Fruit fly (Drosophila melanogaster): ENCODE measurements around the gene CG33191.

CG33191 gene

DNA sequence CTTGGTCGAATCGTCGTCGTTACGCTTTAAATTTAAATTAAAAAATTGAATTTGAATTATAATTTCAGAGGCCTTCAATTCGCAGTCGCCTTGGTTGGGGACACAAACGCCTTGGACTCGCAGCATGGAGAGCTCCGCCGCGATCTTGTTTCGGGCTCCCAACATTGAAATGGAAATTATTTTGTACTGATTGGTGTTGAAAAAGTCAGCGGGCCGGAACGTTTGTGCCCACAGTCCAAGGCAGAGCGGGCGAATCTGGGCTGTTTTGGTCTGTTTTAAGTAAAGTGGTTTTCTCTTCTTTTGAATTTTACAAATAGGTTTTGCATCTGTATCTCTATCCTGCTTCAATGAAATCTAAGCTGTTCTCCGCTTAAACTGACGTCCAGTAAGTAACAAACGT lies 35.4 kb upstream of the CG33191 start:
- TF ChIP-seq woc (GFP tag; optimal IDR thresholded peaks at IDR 0.05) = no peak

DNA sequence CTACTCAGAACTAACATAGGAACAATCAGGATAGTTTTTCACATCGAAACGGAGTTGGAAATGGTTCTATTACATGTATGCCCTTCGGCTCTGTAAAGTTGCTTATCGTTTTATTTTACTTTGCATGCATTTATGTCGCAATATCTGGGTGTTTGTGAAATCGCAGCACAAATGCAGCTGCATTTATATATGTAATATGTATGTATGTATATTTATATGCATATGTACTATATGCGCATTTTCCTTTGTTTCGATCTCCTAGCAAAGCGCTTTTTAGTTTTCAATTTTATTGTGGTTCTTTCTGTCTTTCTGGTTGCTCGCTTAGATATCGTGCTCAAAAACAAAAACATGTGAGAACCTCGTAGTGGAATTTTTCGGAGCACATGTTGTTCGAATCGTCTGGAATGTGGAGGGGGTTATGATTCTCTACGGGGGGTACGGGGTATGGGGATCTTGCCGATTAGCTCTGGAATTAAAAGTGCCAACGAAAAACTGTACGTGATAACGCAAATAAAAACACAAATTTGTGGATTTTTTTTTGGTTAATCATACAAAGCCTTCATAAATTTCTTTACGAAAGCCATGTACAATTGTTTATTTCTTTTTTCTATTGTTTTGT lies 34.4 kb upstream of the CG33191 start:
- TF ChIP-seq rgr (GFP tag; optimal IDR thresholded peaks at IDR 0.05) = no peak
- TF ChIP-seq Rel (GFP tag; optimal IDR thresholded peaks at IDR 0.05) = no peak
- TF ChIP-seq Rel (tag; optimal IDR thresholded peaks at IDR 0.05) = peak; percentile 59
- peak; percentile 1 for TF ChIP-seq Sp1 (GFP tag; optimal IDR thresholded peaks at IDR 0.05)

DNA sequence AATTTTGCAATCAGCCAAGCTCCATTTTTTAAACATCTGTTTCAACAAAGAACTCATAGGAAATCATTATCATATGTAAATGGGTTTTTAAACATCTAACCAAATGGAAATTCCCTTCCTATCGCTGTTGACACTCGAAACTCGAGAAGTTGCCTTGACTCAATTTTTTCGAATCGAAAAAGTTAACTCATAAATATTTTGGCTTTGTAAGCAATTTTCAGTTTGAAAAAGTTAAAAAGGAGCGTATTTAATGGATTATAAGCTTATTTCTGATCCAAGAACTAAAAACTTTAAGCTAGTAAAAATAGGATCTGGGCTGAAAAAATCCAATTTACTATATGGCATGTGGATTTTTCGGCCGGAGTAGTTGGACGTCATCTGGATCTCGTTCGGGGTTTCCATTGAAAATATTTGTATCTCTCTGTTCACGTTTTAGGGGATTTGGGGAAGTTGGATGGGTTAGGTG lies 33.5 kb upstream of the CG33191 start, which contains the start of gene CG9837:
TSS of gene CG9837 (minus strand) at position 416 of the 466 bp plus-strand sequence.
- TF ChIP-seq psq (GFP tag; optimal IDR thresholded peaks at IDR 0.05) (no peak), tai (GFP tag; optimal IDR thresholded peaks at IDR 0.05) (no peak), brk (GFP tag; optimal IDR thresholded peaks at IDR 0.05) (no peak)

DNA sequence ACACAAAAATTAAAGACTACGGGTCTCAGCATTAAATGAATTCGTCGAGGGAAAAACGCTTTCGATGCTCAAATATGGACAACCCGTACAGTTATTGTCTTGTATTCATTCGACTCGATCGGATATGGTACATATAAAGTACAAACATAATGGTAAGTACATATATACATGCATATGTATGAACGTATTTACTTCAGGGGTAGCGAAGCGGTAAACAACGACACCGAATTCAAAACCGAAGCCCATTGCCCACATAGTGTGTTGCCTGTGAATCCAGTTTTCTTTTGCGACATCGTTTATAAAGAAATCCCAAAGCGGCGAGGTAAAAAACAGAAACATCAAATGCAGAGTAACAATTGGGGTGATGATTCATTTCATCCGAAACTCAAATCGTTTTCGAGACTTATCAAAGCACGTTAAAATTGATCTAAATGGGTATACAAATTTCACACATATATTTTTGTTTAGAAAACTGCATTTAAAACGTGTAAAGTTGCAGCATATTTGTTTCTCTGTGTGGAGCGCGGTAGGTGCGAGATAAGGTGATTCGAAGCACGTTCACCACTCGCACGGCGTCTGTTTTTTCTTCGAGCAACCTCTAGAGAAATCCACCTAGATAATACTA lies 32.7 kb upstream of the CG33191 start:
- TF ChIP-seq sage (GFP tag; optimal IDR thresholded peaks at IDR 0.05) (peak; percentile 12), Vsx2 (GFP tag; optimal IDR thresholded peaks at IDR 0.05; ENCODE audit: partially characterized antibody) (no peak), psq (GFP tag; optimal IDR thresholded peaks at IDR 0.05) (peak; percentile 34), ey (GFP tag; optimal IDR thresholded peaks at IDR 0.05) (peak; percentile 54), Hr78 (GFP tag; optimal IDR thresholded peaks at IDR 0.05) (no peak), pan (optimal IDR thresholded peaks at IDR 0.05) (no peak), Myc (optimal IDR thresholded peaks at IDR 0.05) (no peak), tai (GFP tag; optimal IDR thresholded peaks at IDR 0.05) (no peak), brk (GFP tag; optimal IDR thresholded peaks at IDR 0.05) (no peak), OdsH (GFP tag; optimal IDR thresholded peaks at IDR 0.05) (peak; percentile 32), dl (GFP tag; optimal IDR thresholded peaks at IDR 0.05; ENCODE audit: insufficient read depth in 1 of 2, partially characterized antibody in 2 of 2) (no peak), Jra (GFP tag; optimal IDR thresholded peaks at IDR 0.05) (no peak), fru (GFP tag; optimal IDR thresholded peaks at IDR 0.05) (peak; percentile 72), rgr (GFP tag; optimal IDR thresholded peaks at IDR 0.05) (peak; percentile 53), jim (GFP tag; optimal IDR thresholded peaks at IDR 0.05) (no peak), Hnf4 (GFP tag; optimal IDR thresholded peaks at IDR 0.05) (peak; percentile 18), lola (GFP tag; optimal IDR thresholded peaks at IDR 0.05) (no peak), h (GFP tag; optimal IDR thresholded peaks at IDR 0.05) (peak; percentile 65), dmrt93B (GFP tag; optimal IDR thresholded peaks at IDR 0.05) (no peak), Abd-B (GFP tag; optimal IDR thresholded peaks at IDR 0.05) (no peak), CG32264 (GFP tag; optimal IDR thresholded peaks at IDR 0.05) (peak; percentile 22), dsf (GFP tag; optimal IDR thresholded peaks at IDR 0.05; ENCODE audit: borderline replicate concordance) (no peak), woc (GFP tag; optimal IDR thresholded peaks at IDR 0.05) (peak; percentile 53), Sp1 (GFP tag; optimal IDR thresholded peaks at IDR 0.05) (no peak), Hr83 (GFP tag; optimal IDR thresholded peaks at IDR 0.05; ENCODE audit: poor library complexity, severe bottlenecking) (no peak), Dif (GFP tag; optimal IDR thresholded peaks at IDR 0.05; ENCODE audit: partially characterized antibody) (no peak), Mio (GFP tag; optimal IDR thresholded peaks at IDR 0.05) (no peak), N (GFP tag; optimal IDR thresholded peaks at IDR 0.05) (no peak), CrebA (GFP tag; optimal IDR thresholded peaks at IDR 0.05; ENCODE audit: borderline replicate concordance) (no peak), br (GFP tag; optimal IDR thresholded peaks at IDR 0.05) (peak; percentile 46), GATAd (GFP tag; optimal IDR thresholded peaks at IDR 0.05) (no peak), CG9705 (GFP tag; optimal IDR thresholded peaks at IDR 0.05) (no peak), Rel (GFP tag; optimal IDR thresholded peaks at IDR 0.05) (no peak), Rel (tag; optimal IDR thresholded peaks at IDR 0.05) (no peak), Dfd (GFP tag; optimal IDR thresholded peaks at IDR 0.05) (no peak), HLH106 (tag; optimal IDR thresholded peaks at IDR 0.05) (no peak), foxo (GFP tag; optimal IDR thresholded peaks at IDR 0.05) (peak in 1 of 2 experiments; percentile 53), sv (GFP tag; optimal IDR thresholded peaks at IDR 0.05) (peak; percentile 28), usp (GFP tag; optimal IDR thresholded peaks at IDR 0.05) (no peak)

All from whole organism, wandering third instar larva.